Fruit fly (Drosophila melanogaster): ENCODE measurements around the gene Rack1.

DNA sequence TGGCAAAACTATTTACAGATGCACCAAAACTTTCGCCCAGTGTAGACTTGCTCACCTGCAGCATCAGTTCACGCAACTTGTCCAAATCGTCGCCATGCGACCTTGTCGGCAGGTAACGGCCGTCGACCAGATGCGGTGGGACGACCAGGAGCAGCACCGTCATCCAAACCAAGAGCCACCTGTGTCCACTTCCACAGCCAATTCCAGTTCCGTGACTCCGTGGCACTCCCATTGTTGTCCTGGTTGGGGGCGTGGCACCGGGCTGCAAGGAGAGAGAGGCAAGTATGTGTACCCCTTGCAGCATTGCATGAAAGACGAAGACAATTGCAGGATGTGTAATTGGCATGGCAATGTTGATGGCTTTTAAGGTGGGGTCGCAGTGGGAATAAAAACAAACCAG is 43.1 kb upstream of the Rack1 start:
- TF ChIP-seq CG7101 (tag; optimal IDR thresholded peaks at IDR 0.05) (no peak), cnc (optimal IDR thresholded peaks at IDR 0.05) (no peak), CG7045 (GFP tag; optimal IDR thresholded peaks at IDR 0.05) (no peak), Mnt (GFP tag; optimal IDR thresholded peaks at IDR 0.05) (no peak), tj (GFP tag; optimal IDR thresholded peaks at IDR 0.05) (no peak), Clk (GFP tag; optimal IDR thresholded peaks at IDR 0.05) (no peak)

Measured in whole organism, adult.